Fruit fly (Drosophila melanogaster) whole organism, embryonic: ENCODE results near the gene CG10959.
A peak's percentile ranks its signal among the peaks of the same experiment; 100 is the strongest.

Source experiments
- Bgb ChIP-seq: fragments of 200-800 bp; sonication (Bioruptor generic); IDR thresholded peaks from 2 replicates; pipeline ENCODE4 v1.3.6; 2022; ENCODE audit warnings: missing biosample characterization, missing genetic modification characterization; ENCODE audit not compliant: partially characterized antibody
- CG11398 ChIP-seq: fragments of 200-800 bp; sonication (Bioruptor generic); optimal IDR thresholded peaks from 2 replicates; lab custom pipeline; 2016; ENCODE audit warnings: missing biosample characterization, missing genetic modification characterization
- CG11504 ChIP-seq: fragments of 200-800 bp; sonication (Bioruptor generic); optimal IDR thresholded peaks from 3 replicates; lab custom pipeline; 2019; ENCODE audit warnings: missing biosample characterization, mild to moderate bottlenecking, missing genetic modification characterization, moderate library complexity
- CG12299 ChIP-seq: fragments of 200-800 bp; sonication (Bioruptor generic); optimal IDR thresholded peaks from 2 replicates; lab custom pipeline; 2018; ENCODE audit warnings: missing biosample characterization, mild to moderate bottlenecking, missing genetic modification characterization
- CG12942 ChIP-seq: fragments of 200-800 bp; sonication (Bioruptor generic); optimal IDR thresholded peaks from 3 replicates; lab custom pipeline; 2016; ENCODE audit warnings: missing biosample characterization, missing genetic modification characterization
- CG15514 ChIP-seq: fragments of 200-800 bp; sonication (Bioruptor generic); optimal IDR thresholded peaks from 3 replicates; lab custom pipeline; 2017; ENCODE audit warnings: missing biosample characterization, missing genetic modification characterization, mild to moderate bottlenecking, moderate library complexity, missing genetic modification reagents
- CG1603 ChIP-seq: fragments of 200-800 bp; sonication (Bioruptor generic); optimal IDR thresholded peaks from 2 replicates; lab custom pipeline; 2019; ENCODE audit warnings: missing biosample characterization, mild to moderate bottlenecking, missing genetic modification characterization, moderate library complexity
- CG16863 ChIP-seq: fragments of 200-800 bp; sonication (Bioruptor generic); optimal IDR thresholded peaks from 3 replicates; lab custom pipeline; 2016; ENCODE audit warnings: missing biosample characterization, missing genetic modification characterization
- CG17612 ChIP-seq: fragments of 200-800 bp; sonication (Bioruptor generic); IDR thresholded peaks from 2 replicates; pipeline ENCODE4 v1.3.6; 2022; ENCODE audit warnings: missing biosample characterization, missing genetic modification characterization
- CG18476 ChIP-seq: fragments of 200-800 bp; sonication (Bioruptor generic); optimal IDR thresholded peaks from 2 replicates; lab custom pipeline; 2016; ENCODE audit warnings: missing biosample characterization, mild to moderate bottlenecking, missing genetic modification characterization
- CG2116 ChIP-seq: fragments of 200-800 bp; sonication (Bioruptor generic); optimal IDR thresholded peaks from 3 replicates; lab custom pipeline; 2018; ENCODE audit warnings: missing biosample characterization, mild to moderate bottlenecking, missing genetic modification characterization
- CG2129 ChIP-seq: fragments of 200-800 bp; sonication (Bioruptor generic); IDR thresholded peaks from 2 replicates; pipeline ENCODE4 v1.3.6; 2022; ENCODE audit warnings: missing biosample characterization, missing genetic modification characterization; ENCODE audit not compliant: partially characterized antibody
- CG33557 ChIP-seq: fragments of 200-800 bp; sonication (Bioruptor generic); optimal IDR thresholded peaks from 2 replicates; lab custom pipeline; 2019; ENCODE audit warnings: missing biosample characterization, mild to moderate bottlenecking, missing genetic modification characterization, moderate library complexity
- CG34224 ChIP-seq: fragments of 200-800 bp; sonication (Bioruptor generic); IDR thresholded peaks from 3 replicates; pipeline ENCODE4 v1.3.6; 2022; ENCODE audit warnings: missing biosample characterization, missing genetic modification characterization; ENCODE audit not compliant: partially characterized antibody
- CG4360 ChIP-seq: fragments of 200-800 bp; sonication (Bioruptor generic); IDR thresholded peaks from 2 replicates; pipeline ENCODE4 v1.3.6; 2022; ENCODE audit warnings: missing biosample characterization, missing genetic modification characterization
- CG4854 ChIP-seq: fragments of 200-800 bp; sonication (Bioruptor generic); optimal IDR thresholded peaks from 2 replicates; lab custom pipeline; 2016; ENCODE audit warnings: missing biosample characterization, missing genetic modification characterization, inconsistent platforms
- CG6854 ChIP-seq: fragments of 200-800 bp; sonication (Bioruptor generic); optimal IDR thresholded peaks from 3 replicates; lab custom pipeline; 2017; ENCODE audit warnings: missing biosample characterization, mild to moderate bottlenecking, missing genetic modification characterization
- CG7963 ChIP-seq: fragments of 200-800 bp; sonication (Bioruptor generic); IDR thresholded peaks from 3 replicates; pipeline ENCODE4 v1.3.6; 2022; ENCODE audit warnings: missing biosample characterization, missing genetic modification characterization; ENCODE audit not compliant: partially characterized antibody
- CG9797 ChIP-seq: fragments of 200-800 bp; sonication (Bioruptor generic); optimal IDR thresholded peaks from 3 replicates; lab custom pipeline; 2018; ENCODE audit warnings: missing biosample characterization, mild to moderate bottlenecking, missing genetic modification characterization
- Chrac-16 ChIP-seq: fragments of 200-800 bp; sonication (Bioruptor generic); optimal IDR thresholded peaks from 3 replicates; lab custom pipeline; 2016; ENCODE audit warnings: missing biosample characterization, missing genetic modification characterization
- Dip2 ChIP-seq: fragments of 200-800 bp; sonication (Bioruptor generic); IDR thresholded peaks from 2 replicates; pipeline ENCODE4 v1.3.6; 2022; ENCODE audit warnings: missing biosample characterization, missing genetic modification characterization
- Doc3 ChIP-seq: fragments of 200-800 bp; sonication (Bioruptor generic); IDR thresholded peaks from 3 replicates; pipeline ENCODE4 v1.3.6; 2022; ENCODE audit warnings: missing biosample characterization, missing genetic modification characterization; ENCODE audit not compliant: partially characterized antibody
- Med ChIP-seq: fragments of 200-800 bp; sonication (Bioruptor generic); peaks from one replicate; lab custom pipeline; 2016; ENCODE audit warnings: missing biosample characterization, missing genetic modification characterization, mild to moderate bottlenecking, inconsistent platforms, moderate library complexity
- Opbp ChIP-seq: fragments of 200-800 bp; sonication (Bioruptor generic); IDR thresholded peaks from 3 replicates; pipeline ENCODE4 v1.3.6; 2022; ENCODE audit warnings: missing biosample characterization, missing genetic modification characterization; ENCODE audit not compliant: partially characterized antibody
- amos ChIP-seq: fragments of 200-800 bp; sonication (Bioruptor generic); IDR thresholded peaks from 2 replicates; pipeline ENCODE4 v1.3.6; 2022; ENCODE audit warnings: missing biosample characterization, missing genetic modification characterization; ENCODE audit not compliant: partially characterized antibody
- bab2 ChIP-seq: fragments of 200-800 bp; sonication (Bioruptor generic); optimal IDR thresholded peaks from 2 replicates; lab custom pipeline; 2016; ENCODE audit warnings: missing biosample characterization, missing genetic modification characterization
- chinmo ChIP-seq: fragments of 200-800 bp; sonication (Bioruptor generic); IDR thresholded peaks from 4 replicates; pipeline ENCODE4 v1.3.6; 2022; ENCODE audit warnings: missing biosample characterization, missing genetic modification characterization; ENCODE audit not compliant: partially characterized antibody
- dmrt11E ChIP-seq: fragments of 200-800 bp; sonication (Bioruptor generic); optimal IDR thresholded peaks from 3 replicates; lab custom pipeline; 2018; ENCODE audit warnings: missing biosample characterization, mild to moderate bottlenecking, missing genetic modification characterization, moderate library complexity
- esg ChIP-seq: fragments of 200-800 bp; sonication (Bioruptor generic); conservative IDR thresholded peaks from 2 replicates; pipeline ENCODE4 v1.3.6; 2022; ENCODE audit warnings: missing biosample characterization, missing genetic modification characterization
- ewg ChIP-seq: fragments of 200-800 bp; sonication (Bioruptor generic); optimal IDR thresholded peaks from 3 replicates; lab custom pipeline; 2017; ENCODE audit warnings: mild to moderate bottlenecking, missing biosample characterization, missing genetic modification reagents, missing genetic modification characterization
- fru ChIP-seq: fragments of >200 bp; optimal IDR thresholded peaks from 2 replicates; lab custom pipeline; 2017
- ftz-f1 ChIP-seq: fragments of 200-800 bp; sonication (Bioruptor generic); optimal IDR thresholded peaks from 2 replicates; lab custom pipeline; 2016; ENCODE audit warnings: missing biosample characterization, missing genetic modification characterization
- gcm ChIP-seq: fragments of 200-800 bp; sonication (Bioruptor generic); optimal IDR thresholded peaks from 2 replicates; lab custom pipeline; 2019; ENCODE audit warnings: missing biosample characterization, mild to moderate bottlenecking, missing genetic modification characterization, moderate library complexity
- gfzf ChIP-seq: fragments of 200-800 bp; sonication (Bioruptor generic); optimal IDR thresholded peaks from 2 replicates; lab custom pipeline; 2016; ENCODE audit warnings: missing biosample characterization, mild to moderate bottlenecking, missing genetic modification characterization, moderate library complexity
- her ChIP-seq: fragments of 200-800 bp; sonication (Bioruptor generic); optimal IDR thresholded peaks from 2 replicates; lab custom pipeline; 2016; ENCODE audit warnings: missing biosample characterization, missing genetic modification characterization
- ind ChIP-seq: fragments of 200-800 bp; sonication (Bioruptor generic); optimal IDR thresholded peaks from 3 replicates; lab custom pipeline; 2016; ENCODE audit warnings: missing biosample characterization, missing genetic modification characterization
- lilli ChIP-seq: fragments of 200-800 bp; sonication (Bioruptor generic); optimal IDR thresholded peaks from 3 replicates; lab custom pipeline; 2016; ENCODE audit warnings: missing biosample characterization, missing genetic modification characterization
- nerfin-2 ChIP-seq: fragments of 200-800 bp; sonication (Bioruptor generic); IDR thresholded peaks from 2 replicates; pipeline ENCODE4 v1.3.6; 2022; ENCODE audit warnings: missing biosample characterization, missing genetic modification characterization; ENCODE audit not compliant: partially characterized antibody
- pan ChIP-seq, 4 experiments: fragments of >200 bp in 3 of 4; fragments of 200-800 bp in 1 of 4; sonication (Bioruptor generic) in 1 of 4; optimal IDR thresholded peaks in 3 of 4; IDR thresholded peaks in 1 of 4; 2 replicates each; pipeline versions ENCODE4 v1.3.6 to Lab custom; 2017 to 2022; ENCODE audit warnings: missing biosample characterization in 2 of 4, missing genetic modification characterization in 2 of 4, mixed read lengths in 1 of 4
- pum ChIP-seq: fragments of 200-800 bp; sonication (Bioruptor generic); optimal IDR thresholded peaks from 2 replicates; lab custom pipeline; 2016; ENCODE audit warnings: missing biosample characterization, missing genetic modification characterization
- pzg ChIP-seq: fragments of 200-800 bp; sonication (Bioruptor generic); optimal IDR thresholded peaks from 3 replicates; lab custom pipeline; 2018; ENCODE audit warnings: missing biosample characterization, mild to moderate bottlenecking, missing genetic modification characterization, moderate library complexity
- ranshi ChIP-seq: fragments of 200-800 bp; sonication (Bioruptor generic); IDR thresholded peaks from 2 replicates; pipeline ENCODE4 v1.3.6; 2022; ENCODE audit warnings: missing biosample characterization, missing genetic modification characterization
- row ChIP-seq: fragments of 200-800 bp; sonication (Bioruptor generic); IDR thresholded peaks from 3 replicates; pipeline ENCODE4 v1.3.6; 2022; ENCODE audit warnings: missing biosample characterization, missing genetic modification characterization
- sna ChIP-seq: fragments of 200-800 bp; sonication (Bioruptor generic); IDR thresholded peaks from 2 replicates; pipeline ENCODE4 v1.3.6; 2022; ENCODE audit warnings: missing biosample characterization, missing genetic modification characterization; ENCODE audit not compliant: partially characterized antibody
- twi ChIP-seq: fragments of 200-800 bp; optimal IDR thresholded peaks from 2 replicates; lab custom pipeline; 2019; ENCODE audit warnings: missing biosample characterization, mild to moderate bottlenecking, missing genetic modification characterization, moderate library complexity
- wor ChIP-seq: fragments of 200-800 bp; sonication (Bioruptor generic); IDR thresholded peaks from 2 replicates; pipeline ENCODE4 v1.3.6; 2022; ENCODE audit warnings: missing biosample characterization, missing genetic modification characterization
- zen2 ChIP-seq: fragments of 200-800 bp; sonication (Bioruptor generic); IDR thresholded peaks from 3 replicates; pipeline ENCODE4 v1.3.6; 2022; ENCODE audit warnings: missing biosample characterization, missing genetic modification characterization; ENCODE audit not compliant: partially characterized antibody

Gene CG10959

dm6 chrX:8129204-8129997 is 19.2 kb upstream of the CG10959 start, which contains the start of gene CG2116 (continued):
- TF ChIP-seq Bgb (GFP tag; lab: Robert Waterston, UW) = peak; percentile 81
- no peak for TF ChIP-seq esg (GFP tag; lab: Robert Waterston, UW)
- TF ChIP-seq row (GFP tag; lab: Robert Waterston, UW) = peak; percentile 48; the same call in 2 of the 3 replicates
- peak; percentile 53; the same call in 2 of the 3 replicates for TF ChIP-seq CG34224 (GFP tag; lab: Robert Waterston, UW)
- TF ChIP-seq pzg (GFP tag; lab: Kevin White, UChicago) = peak; percentile 64
- TF ChIP-seq pum (GFP tag; lab: Kevin White, UChicago) = no peak
- peak; percentile 74 for TF ChIP-seq Med (GFP tag; lab: Kevin White, UChicago)
- peak; percentile 64 for TF ChIP-seq Doc3 (GFP tag; lab: Robert Waterston, UW)
- peak; percentile 59 for TF ChIP-seq CG15514 (GFP tag; lab: Kevin White, UChicago)
- peak; percentile 78 for TF ChIP-seq CG9797
- peak; percentile 49 for TF ChIP-seq CG1603
- peak; percentile 52; the same call in 1 of the 3 replicates for TF ChIP-seq zen2
- TF ChIP-seq Dip2 = no peak
- no peak for TF ChIP-seq wor (GFP tag; lab: Robert Waterston, UW)
- TF ChIP-seq chinmo (GFP tag; lab: Robert Waterston, UW) = peak; percentile 70
- TF ChIP-seq ranshi (GFP tag; lab: Robert Waterston, UW) = no peak
- no peak for TF ChIP-seq CG16863 (GFP tag; lab: Kevin White, UChicago)
- TF ChIP-seq CG2129 (GFP tag; lab: Robert Waterston, UW) = 0 out of 2 replicates have a peak, but pooled peaks have one; percentile 43
- no peak for TF ChIP-seq pan (optimal IDR thresholded peaks at IDR 0.05; lab: Kevin White, UChicago)
- no peak for TF ChIP-seq pan (GFP tag; optimal IDR thresholded peaks at IDR 0.05 in 1 of 2, IDR thresholded peaks at IDR 0.05 in 1 of 2)
- TF ChIP-seq nerfin-2 (GFP tag; lab: Robert Waterston, UW) = 0 out of 2 replicates have a peak, but pooled peaks have one; percentile 23
- TF ChIP-seq ind (GFP tag; lab: Kevin White, UChicago) = no peak
- no peak for TF ChIP-seq CG6854 (GFP tag; lab: Kevin White, UChicago)
- no peak for TF ChIP-seq CG33557 (GFP tag; lab: Kevin White, UChicago)
- TF ChIP-seq sna (GFP tag; lab: Robert Waterston, UW) = 0 out of 2 replicates have a peak, but pooled peaks have one; percentile 30
- peak; percentile 59; the same call in 2 of the 3 replicates for TF ChIP-seq CG7963
- no peak for TF ChIP-seq CG4854 (GFP tag; lab: Kevin White, UChicago)
- TF ChIP-seq lilli (GFP tag; lab: Kevin White, UChicago) = no peak
- no peak for TF ChIP-seq bab2
- no peak for TF ChIP-seq CG17612 (GFP tag; lab: Robert Waterston, UW)
- peak; percentile 25 for TF ChIP-seq CG11504 (tag; lab: Kevin White, UChicago)
- peak; percentile 76 for TF ChIP-seq ewg (GFP tag; lab: Kevin White, UChicago)
- peak; percentile 73 for TF ChIP-seq amos (GFP tag; lab: Robert Waterston, UW)
- no peak for TF ChIP-seq fru (lab: Kevin White, UChicago)
- TF ChIP-seq twi = no peak
- no peak for TF ChIP-seq gcm (GFP tag; lab: Kevin White, UChicago)
- peak; percentile 80 for TF ChIP-seq gfzf (GFP tag; lab: Kevin White, UChicago)
- TF ChIP-seq dmrt11E (tag; lab: Kevin White, UChicago) = no peak
- TF ChIP-seq CG12942 (GFP tag; lab: Kevin White, UChicago) = no peak
- no peak for TF ChIP-seq CG11398 (GFP tag; lab: Kevin White, UChicago)
- TF ChIP-seq Chrac-16 (GFP tag; lab: Kevin White, UChicago) = no peak
- peak; percentile 43; the same call in 2 of the 3 replicates for TF ChIP-seq Opbp (GFP tag; lab: Robert Waterston, UW)
- peak; percentile 54 for TF ChIP-seq CG4360 (GFP tag; lab: Robert Waterston, UW)
- TF ChIP-seq CG12299 (tag; lab: Kevin White, UChicago) = no peak
- TF ChIP-seq ftz-f1 (GFP tag; lab: Kevin White, UChicago) = no peak
- peak; percentile 93 for TF ChIP-seq CG2116
- TF ChIP-seq her (GFP tag; lab: Kevin White, UChicago) = peak; percentile 85
- no peak for TF ChIP-seq CG18476 (GFP tag; lab: Kevin White, UChicago)
